Worm (Caenorhabditis elegans): ENCODE measurements around the gene srlf-33.

ce11 chrIV:11902832-11903231, 22.4 kb downstream of the srlf-33 start:
- TF ChIP-seq bed-3 (GFP tag; optimal IDR thresholded peaks at IDR 0.05): no peak
- no peak for TF ChIP-seq nhr-12 (tag; optimal IDR thresholded peaks at IDR 0.05)
- TF ChIP-seq unc-39 (tag; optimal IDR thresholded peaks at IDR 0.05): no peak
- no peak for TF ChIP-seq mab-5 (tag; optimal IDR thresholded peaks at IDR 0.05)
- no peak for TF ChIP-seq nhr-237 (tag; optimal IDR thresholded peaks at IDR 0.05)
- no peak for TF ChIP-seq pha-4 (tag; optimal IDR thresholded peaks at IDR 0.05)
- TF ChIP-seq nhr-28 (tag; optimal IDR thresholded peaks at IDR 0.05): no peak
- TF ChIP-seq tbx-8 (GFP tag; optimal IDR thresholded peaks at IDR 0.05): no peak
- no peak for TF ChIP-seq lin-32 (GFP tag; optimal IDR thresholded peaks at IDR 0.05)
- no peak for TF ChIP-seq elt-1 (tag; optimal IDR thresholded peaks at IDR 0.05; ENCODE audit: borderline replicate concordance, insufficient read depth)
- TF ChIP-seq ceh-43 (GFP tag; optimal IDR thresholded peaks at IDR 0.05): no peak
- TF ChIP-seq ztf-11 (tag; optimal IDR thresholded peaks at IDR 0.05): no peak
